Fruit fly (Drosophila melanogaster) whole organism, embryonic: Measurements from ENCODE around the gene AP-2alpha.
A peak's percentile ranks its signal among the peaks of the same experiment; 100 is the strongest.

ENCODE experiments used
- Aef1 ChIP-seq: fragments of 200-800 bp; sonication (Bioruptor generic); IDR thresholded peaks from 3 replicates; pipeline ENCODE4 v1.3.6; 2022; ENCODE audit warnings: missing biosample characterization, missing genetic modification characterization
- CG10267 ChIP-seq: fragments of 200-800 bp; sonication (Bioruptor generic); optimal IDR thresholded peaks from 2 replicates; lab custom pipeline; 2018; ENCODE audit warnings: missing biosample characterization, mild to moderate bottlenecking, missing genetic modification characterization, moderate library complexity
- CG11247 ChIP-seq: fragments of 200-800 bp; sonication (Bioruptor generic); IDR thresholded peaks from 2 replicates; pipeline ENCODE4 v1.3.6; 2022; ENCODE audit warnings: missing biosample characterization, missing genetic modification characterization
- CG15696 ChIP-seq: fragments of 200-800 bp; sonication (Bioruptor generic); optimal IDR thresholded peaks from 2 replicates; lab custom pipeline; 2019; ENCODE audit warnings: missing biosample characterization, mild to moderate bottlenecking, missing genetic modification characterization, moderate library complexity
- CG1603 ChIP-seq: fragments of 200-800 bp; sonication (Bioruptor generic); optimal IDR thresholded peaks from 2 replicates; lab custom pipeline; 2019; ENCODE audit warnings: missing biosample characterization, mild to moderate bottlenecking, missing genetic modification characterization, moderate library complexity
- CG1647 ChIP-seq: fragments of 200-800 bp; sonication (Bioruptor generic); optimal IDR thresholded peaks from 3 replicates; lab custom pipeline; 2016; ENCODE audit warnings: missing biosample characterization, missing genetic modification characterization
- CG30020 ChIP-seq: fragments of 200-800 bp; optimal IDR thresholded peaks from 2 replicates; lab custom pipeline; 2019; ENCODE audit warnings: missing biosample characterization, mild to moderate bottlenecking, missing genetic modification characterization, moderate library complexity
- CG30403 ChIP-seq: fragments of 200-800 bp; sonication (Bioruptor generic); optimal IDR thresholded peaks from 3 replicates; lab custom pipeline; 2016; ENCODE audit warnings: missing biosample characterization, missing genetic modification characterization
- CG31224 ChIP-seq: fragments of 200-800 bp; sonication (Bioruptor generic); IDR thresholded peaks from 2 replicates; pipeline ENCODE4 v1.3.6; 2022; ENCODE audit warnings: missing biosample characterization, missing genetic modification characterization
- CG31388 ChIP-seq: fragments of 200-800 bp; sonication (Bioruptor generic); optimal IDR thresholded peaks from 2 replicates; lab custom pipeline; 2016; ENCODE audit warnings: missing biosample characterization, missing genetic modification characterization
- CG32532 ChIP-seq: fragments of 200-800 bp; sonication (Bioruptor generic); IDR thresholded peaks from 2 replicates; pipeline ENCODE4 v1.3.6; 2022; ENCODE audit warnings: missing biosample characterization, missing genetic modification characterization
- CG3726 ChIP-seq: fragments of 200-800 bp; sonication (Bioruptor generic); IDR thresholded peaks from 3 replicates; pipeline ENCODE4, ENCODE4 v1.3.6; 2022; ENCODE audit warnings: missing biosample characterization, missing genetic modification characterization
- CG6765 ChIP-seq: fragments of 200-800 bp; sonication (Bioruptor generic); optimal IDR thresholded peaks from 3 replicates; lab custom pipeline; 2017; ENCODE audit warnings: missing biosample characterization, mild to moderate bottlenecking, missing genetic modification characterization
- CG6813 ChIP-seq: fragments of 200-800 bp; sonication (Bioruptor generic); optimal IDR thresholded peaks from 2 replicates; lab custom pipeline; 2017; ENCODE audit warnings: missing biosample characterization, missing genetic modification characterization, mild to moderate bottlenecking, moderate library complexity, missing genetic modification reagents
- CG7271 ChIP-seq: fragments of 200-800 bp; sonication (Bioruptor generic); optimal IDR thresholded peaks from 2 replicates; lab custom pipeline; 2018; ENCODE audit warnings: missing biosample characterization, mild to moderate bottlenecking, missing genetic modification characterization, moderate library complexity
- CG8089 ChIP-seq: fragments of 200-800 bp; sonication (Bioruptor generic); optimal IDR thresholded peaks from 3 replicates; lab custom pipeline; 2016; ENCODE audit warnings: missing biosample characterization, missing genetic modification characterization
- CG8359 ChIP-seq: fragments of 200-800 bp; sonication (Bioruptor generic); optimal IDR thresholded peaks from 2 replicates; lab custom pipeline; 2017; ENCODE audit warnings: missing biosample characterization, mild to moderate bottlenecking, missing genetic modification characterization, borderline replicate concordance
- CG8944 ChIP-seq: fragments of 200-800 bp; sonication (Bioruptor generic); optimal IDR thresholded peaks from 3 replicates; lab custom pipeline; 2016; ENCODE audit warnings: missing biosample characterization, missing genetic modification characterization
- CoRest ChIP-seq: fragments of 200-800 bp; sonication (Bioruptor generic); optimal IDR thresholded peaks from 3 replicates; lab custom pipeline; 2018; ENCODE audit warnings: missing biosample characterization, mild to moderate bottlenecking, missing genetic modification characterization, moderate library complexity
- CrebB ChIP-seq: fragments of 200-800 bp; sonication (Bioruptor generic); optimal IDR thresholded peaks from 3 replicates; lab custom pipeline; 2018; ENCODE audit warnings: missing biosample characterization, mild to moderate bottlenecking, missing genetic modification characterization
- D19B ChIP-seq: fragments of 200-800 bp; sonication (Bioruptor generic); optimal IDR thresholded peaks from 2 replicates; lab custom pipeline; 2017; ENCODE audit warnings: missing biosample characterization, mild to moderate bottlenecking, missing genetic modification characterization
- Dbx ChIP-seq: fragments of 200-800 bp; sonication (Bioruptor generic); IDR thresholded peaks from 3 replicates; pipeline ENCODE4 v1.3.6; 2022; ENCODE audit warnings: missing biosample characterization, missing genetic modification characterization
- Dip3 ChIP-seq: fragments of 200-800 bp; sonication (Bioruptor generic); optimal IDR thresholded peaks from 3 replicates; lab custom pipeline; 2016; ENCODE audit warnings: missing biosample characterization, missing genetic modification characterization
- ERR ChIP-seq: fragments of 200-800 bp; sonication (Bioruptor generic); optimal IDR thresholded peaks from 2 replicates; lab custom pipeline; 2016; ENCODE audit warnings: missing biosample characterization, missing genetic modification characterization
- HLH54F ChIP-seq: fragments of 200-800 bp; sonication (Bioruptor generic); optimal IDR thresholded peaks from 3 replicates; lab custom pipeline; 2016; ENCODE audit warnings: missing biosample characterization, missing genetic modification characterization
- HLHmδ ChIP-seq: fragments of 200-800 bp; sonication (Bioruptor generic); optimal IDR thresholded peaks from 2 replicates; lab custom pipeline; 2018; ENCODE audit warnings: missing biosample characterization, mild to moderate bottlenecking, missing genetic modification characterization, moderate library complexity
- Hr39 ChIP-seq: fragments of >200 bp; optimal IDR thresholded peaks from 2 replicates; lab custom pipeline; 2017
- NC2β ChIP-seq: fragments of 200-800 bp; sonication (Bioruptor generic); optimal IDR thresholded peaks from 2 replicates; lab custom pipeline; 2016; ENCODE audit warnings: missing biosample characterization, missing genetic modification characterization
- PHDP ChIP-seq: fragments of 200-800 bp; sonication (Bioruptor generic); optimal IDR thresholded peaks from 3 replicates; lab custom pipeline; 2018; ENCODE audit warnings: missing biosample characterization, mild to moderate bottlenecking, missing genetic modification characterization, moderate library complexity
- Stat92E ChIP-seq, 3 experiments: fragments of >200 bp in 2 of 3; fragments of 200-800 bp in 1 of 3; sonication (Bioruptor generic) in 1 of 3; optimal IDR thresholded peaks; 2 replicates each; lab custom pipeline; 2017 to 2019; ENCODE audit warnings: missing biosample characterization in 3 of 3, missing genetic modification characterization in 3 of 3, mild to moderate bottlenecking in 1 of 3, moderate library complexity in 1 of 3
- Vsx1 ChIP-seq: fragments of 200-800 bp; sonication (Bioruptor generic); optimal IDR thresholded peaks from 2 replicates; lab custom pipeline; 2017; ENCODE audit warnings: missing biosample characterization, mild to moderate bottlenecking, missing genetic modification characterization, missing genetic modification reagents
- ac ChIP-seq: fragments of 200-800 bp; sonication (Bioruptor generic); optimal IDR thresholded peaks from 3 replicates; lab custom pipeline; 2017; ENCODE audit warnings: missing biosample characterization, mild to moderate bottlenecking, missing genetic modification characterization
- al ChIP-seq: fragments of 200-800 bp; sonication (Bioruptor generic); IDR thresholded peaks from 2 replicates; pipeline ENCODE4 v1.3.6; 2022; ENCODE audit warnings: missing biosample characterization, missing genetic modification characterization
- esg ChIP-seq: fragments of 200-800 bp; sonication (Bioruptor generic); conservative IDR thresholded peaks from 2 replicates; pipeline ENCODE4 v1.3.6; 2022; ENCODE audit warnings: missing biosample characterization, missing genetic modification characterization
- gem ChIP-seq: fragments of 200-800 bp; sonication (Bioruptor generic); optimal IDR thresholded peaks from 2 replicates; lab custom pipeline; 2019; ENCODE audit warnings: missing biosample characterization, mild to moderate bottlenecking, missing genetic modification characterization, moderate library complexity
- hbn ChIP-seq: fragments of 200-800 bp; sonication (Bioruptor generic); IDR thresholded peaks from 2 replicates; pipeline ENCODE4 v1.3.6; 2022; ENCODE audit warnings: missing biosample characterization, missing genetic modification characterization; ENCODE audit not compliant: partially characterized antibody
- jing ChIP-seq: fragments of 200-800 bp; sonication (Bioruptor generic); optimal IDR thresholded peaks from 2 replicates; lab custom pipeline; 2018; ENCODE audit warnings: missing biosample characterization, mild to moderate bottlenecking, missing genetic modification characterization
- kni ChIP-seq: fragments of 200-800 bp; sonication (Bioruptor generic); optimal IDR thresholded peaks from 3 replicates; lab custom pipeline; 2017; ENCODE audit warnings: mild to moderate bottlenecking, missing biosample characterization, missing genetic modification reagents, missing genetic modification characterization
- lmd ChIP-seq: fragments of 200-800 bp; sonication (Bioruptor generic); IDR thresholded peaks from 2 replicates; pipeline ENCODE4 v1.3.6; 2022; ENCODE audit warnings: missing biosample characterization, missing genetic modification characterization
- nau ChIP-seq: fragments of 200-800 bp; sonication (Bioruptor generic); optimal IDR thresholded peaks from 3 replicates; lab custom pipeline; 2017; ENCODE audit warnings: missing biosample characterization, mild to moderate bottlenecking, missing genetic modification characterization, missing genetic modification reagents
- nerfin-1 ChIP-seq: fragments of 200-800 bp; sonication (Bioruptor generic); optimal IDR thresholded peaks from 3 replicates; lab custom pipeline; 2019; ENCODE audit warnings: missing biosample characterization, mild to moderate bottlenecking, missing genetic modification characterization, moderate library complexity
- oc ChIP-seq: fragments of 200-800 bp; sonication (Bioruptor generic); optimal IDR thresholded peaks from 2 replicates; lab custom pipeline; 2018; ENCODE audit warnings: missing biosample characterization, mild to moderate bottlenecking, missing genetic modification characterization, moderate library complexity
- otp ChIP-seq: fragments of 200-800 bp; sonication (Bioruptor generic); IDR thresholded peaks from 3 replicates; pipeline ENCODE4, ENCODE4 v1.3.6; 2022; ENCODE audit warnings: missing biosample characterization, missing genetic modification characterization
- pfk ChIP-seq: fragments of 200-800 bp; sonication (Bioruptor generic); optimal IDR thresholded peaks from 2 replicates; lab custom pipeline; 2018; ENCODE audit warnings: missing biosample characterization, mild to moderate bottlenecking, missing genetic modification characterization, moderate library complexity
- pho ChIP-seq: fragments of 200-800 bp; sonication (Bioruptor generic); optimal IDR thresholded peaks from 2 replicates; lab custom pipeline; 2016; ENCODE audit warnings: missing biosample characterization, missing genetic modification characterization
- tup ChIP-seq: fragments of 200-800 bp; sonication (Bioruptor generic); optimal IDR thresholded peaks from 2 replicates; lab custom pipeline; 2016; ENCODE audit warnings: missing biosample characterization, mild to moderate bottlenecking, missing genetic modification characterization, moderate library complexity
- vnd ChIP-seq: fragments of 200-800 bp; sonication (Bioruptor generic); IDR thresholded peaks from 3 replicates; pipeline ENCODE4 v1.3.6; 2022; ENCODE audit warnings: missing biosample characterization, missing genetic modification characterization; ENCODE audit not compliant: partially characterized antibody
- z ChIP-seq: fragments of 200-800 bp; sonication (Bioruptor generic); IDR thresholded peaks from 3 replicates; pipeline ENCODE4 v1.3.6; 2022; ENCODE audit warnings: missing biosample characterization, missing genetic modification characterization
- zen ChIP-seq: fragments of 200-800 bp; sonication (Bioruptor generic); optimal IDR thresholded peaks from 3 replicates; lab custom pipeline; 2018; ENCODE audit warnings: missing biosample characterization, mild to moderate bottlenecking, missing genetic modification characterization, moderate library complexity

The AP-2alpha gene

DNA sequence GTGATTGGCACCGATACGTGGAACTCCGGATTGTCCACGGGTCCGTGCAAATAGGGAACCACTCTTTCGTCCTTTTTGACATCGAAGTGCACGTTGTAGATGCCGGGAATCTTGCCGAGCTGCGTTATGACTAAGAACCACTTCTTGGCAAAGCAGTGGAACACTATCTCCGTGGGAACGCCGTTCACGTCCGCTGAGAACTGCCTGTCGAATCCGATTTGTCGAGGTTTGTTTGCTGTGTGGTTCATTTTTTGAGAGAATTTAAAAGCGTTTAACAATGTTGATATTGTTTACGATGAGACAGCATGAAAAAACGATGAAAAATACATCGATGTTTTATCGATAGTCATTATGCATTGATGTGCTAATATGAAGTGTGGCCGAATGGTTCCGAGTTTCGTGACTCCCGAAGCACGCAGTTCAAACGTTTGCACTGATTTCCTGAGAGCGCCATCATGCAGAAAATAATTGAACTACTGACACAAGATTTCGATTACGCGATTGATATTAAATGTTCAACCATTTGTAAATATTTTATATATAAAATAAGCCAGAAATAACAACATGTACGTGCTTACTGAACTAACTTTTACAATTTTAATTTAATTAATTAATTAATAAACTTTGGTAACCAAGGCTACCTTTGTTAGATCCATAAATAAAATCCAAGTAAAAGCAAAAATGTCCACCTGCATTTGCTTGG is 6.7 kb upstream of the AP-2alpha start, which contains the start of the genes CG11885 and CG13692 (continued):
- TF ChIP-seq CG7271 (tag; lab: Kevin White, UChicago) (peak; percentile 27), CG8944 (GFP tag; lab: Kevin White, UChicago) (no peak), CG8359 (GFP tag; lab: Kevin White, UChicago) (no peak), Stat92E (GFP tag; optimal IDR thresholded peaks at IDR 0.05; lab: Kevin White, UChicago) (peak in 1 of 3 experiments; percentile 4), otp (GFP tag; lab: Robert Waterston, UW) (0 out of 3 replicates have a peak, but pooled peaks have one; percentile 6), Aef1 (GFP tag; lab: Robert Waterston, UW) (no peak), CG8089 (GFP tag; lab: Kevin White, UChicago) (no peak), CG30020 (tag; lab: Kevin White, UChicago) (peak; percentile 46), CG30403 (peak; percentile 33), al (GFP tag; lab: Robert Waterston, UW) (peak; percentile 8; the same call in 1 of the 2 replicates), tup (GFP tag; lab: Kevin White, UChicago) (no peak), gem (peak; percentile 31), vnd (GFP tag; lab: Robert Waterston, UW) (peak; percentile 93), hbn (GFP tag; lab: Robert Waterston, UW) (peak; percentile 99), esg (GFP tag; lab: Robert Waterston, UW) (no peak), CrebB (tag; lab: Kevin White, UChicago) (peak; percentile 73), CG15696 (tag; lab: Kevin White, UChicago) (peak; percentile 27), nerfin-1 (tag; lab: Kevin White, UChicago) (peak; percentile 24), CG6813 (GFP tag; lab: Kevin White, UChicago) (no peak), CG32532 (peak; percentile 39; the same call in 1 of the 2 replicates), ERR (no peak), CG3726 (GFP tag; lab: Robert Waterston, UW) (no peak), CG10267 (tag; lab: Kevin White, UChicago) (peak; percentile 67), Dbx (GFP tag; lab: Robert Waterston, UW) (peak; percentile 73), lmd (no peak; the same call in 1 of the 2 replicates), HLHmδ (no peak), CG1603 (peak; percentile 90), D19B (no peak), ac (GFP tag; lab: Kevin White, UChicago) (no peak), zen (tag; lab: Kevin White, UChicago) (peak; percentile 74), Hr39 (lab: Kevin White, UChicago) (no peak), PHDP (tag; lab: Kevin White, UChicago) (peak; percentile 58), Dip3 (GFP tag; lab: Kevin White, UChicago) (no peak), NC2β (GFP tag; lab: Kevin White, UChicago) (peak; percentile 58), z (GFP tag; lab: Robert Waterston, UW) (no peak), kni (GFP tag; lab: Kevin White, UChicago) (peak; percentile 51), nau (GFP tag; lab: Kevin White, UChicago) (peak; percentile 27), pfk (GFP tag; lab: Kevin White, UChicago) (no peak), Vsx1 (no peak), CG11247 (GFP tag; lab: Robert Waterston, UW) (no peak), CG31224 (no peak), oc (tag; lab: Kevin White, UChicago) (peak; percentile 13), CG31388 (no peak), CG6765 (GFP tag; lab: Kevin White, UChicago) (no peak), HLH54F (no peak), jing (GFP tag; lab: Kevin White, UChicago) (no peak), CoRest (tag; lab: Kevin White, UChicago) (peak; percentile 53), CG1647 (no peak), pho (peak; percentile 10)
